Worm (Caenorhabditis elegans): ENCODE measurements around the gene cdf-1.

The cdf-1 gene

DNA sequence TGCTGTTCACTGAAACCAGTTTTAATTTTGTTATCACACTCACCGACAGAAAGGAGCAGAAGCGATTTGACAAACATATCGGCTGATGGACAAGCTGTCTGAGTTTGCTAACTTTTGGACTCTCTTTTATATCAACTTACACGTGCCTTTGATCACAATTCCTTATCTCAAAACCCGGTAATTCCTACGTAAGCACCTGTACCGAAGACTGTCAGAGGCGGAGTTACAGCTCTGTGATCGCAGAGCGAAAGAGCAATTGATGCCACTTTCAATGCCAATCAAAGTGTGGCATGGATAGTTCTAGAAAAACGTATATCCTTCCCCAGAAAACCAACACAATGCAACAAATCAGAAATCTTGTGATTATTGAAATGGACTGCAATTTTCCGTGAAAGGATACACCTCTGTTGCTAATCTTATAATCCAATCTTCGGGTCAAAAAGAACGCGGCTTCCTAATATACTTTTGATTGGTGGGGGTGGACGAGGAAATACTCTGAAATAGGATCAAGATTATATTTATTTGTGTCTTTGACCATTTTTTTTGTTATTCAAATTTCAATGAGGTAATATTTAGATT lies 31.8 kb upstream of the cdf-1 start, which contains the start of gene ilys-5 (continued):
- peak; percentile 57 for TF ChIP-seq pax-3 (tag; optimal IDR thresholded peaks at IDR 0.05)
- TF ChIP-seq unc-130 (tag; optimal IDR thresholded peaks at IDR 0.05): no peak
- peak; percentile 39 for TF ChIP-seq sox-4 (tag; optimal IDR thresholded peaks at IDR 0.05)
- no peak for TF ChIP-seq nhr-20 (tag; optimal IDR thresholded peaks at IDR 0.05)
- TF ChIP-seq ceh-63 (GFP tag; optimal IDR thresholded peaks at IDR 0.05): no peak
- no peak for TF ChIP-seq nhr-76 (tag; optimal IDR thresholded peaks at IDR 0.05)
- TF ChIP-seq jun-1 (tag; optimal IDR thresholded peaks at IDR 0.05): no peak
- no peak for TF ChIP-seq nhr-85 (tag)
- TF ChIP-seq vab-15 (tag; optimal IDR thresholded peaks at IDR 0.05): no peak
- no peak for TF ChIP-seq hlh-17 (GFP tag; optimal IDR thresholded peaks at IDR 0.05; ENCODE audit: borderline replicate concordance)
- peak; percentile 71 for TF ChIP-seq elt-2 (tag; optimal IDR thresholded peaks at IDR 0.05)
- TF ChIP-seq egl-27 (tag; optimal IDR thresholded peaks at IDR 0.05): no peak
- TF ChIP-seq fkh-8 (tag; optimal IDR thresholded peaks at IDR 0.05): peak; percentile 54
- TF ChIP-seq fkh-4 (tag; optimal IDR thresholded peaks at IDR 0.05; ENCODE audit: borderline replicate concordance): no peak

DNA sequence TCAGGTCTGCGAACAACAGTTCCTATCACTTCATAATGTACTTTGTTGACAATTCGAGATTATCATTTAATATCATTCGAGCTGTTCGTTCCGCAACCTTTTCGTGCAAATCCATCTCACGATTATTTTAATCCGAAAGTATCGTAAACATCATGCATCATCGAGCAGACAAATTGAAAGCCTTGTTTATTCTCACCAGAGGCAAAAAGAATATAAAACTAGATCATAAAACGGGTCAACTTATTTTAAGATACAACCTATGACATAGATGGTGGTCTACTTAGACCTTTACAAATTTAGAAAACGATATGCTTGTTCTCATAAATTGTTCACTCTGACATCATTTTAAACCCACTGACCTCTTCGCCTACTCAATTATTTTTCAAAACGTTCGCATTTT lies 28.1 kb upstream of the cdf-1 start:
- no peak for TF ChIP-seq ztf-4 (tag; optimal IDR thresholded peaks at IDR 0.05)
- no peak for TF ChIP-seq lin-39 (tag; optimal IDR thresholded peaks at IDR 0.05)

DNA sequence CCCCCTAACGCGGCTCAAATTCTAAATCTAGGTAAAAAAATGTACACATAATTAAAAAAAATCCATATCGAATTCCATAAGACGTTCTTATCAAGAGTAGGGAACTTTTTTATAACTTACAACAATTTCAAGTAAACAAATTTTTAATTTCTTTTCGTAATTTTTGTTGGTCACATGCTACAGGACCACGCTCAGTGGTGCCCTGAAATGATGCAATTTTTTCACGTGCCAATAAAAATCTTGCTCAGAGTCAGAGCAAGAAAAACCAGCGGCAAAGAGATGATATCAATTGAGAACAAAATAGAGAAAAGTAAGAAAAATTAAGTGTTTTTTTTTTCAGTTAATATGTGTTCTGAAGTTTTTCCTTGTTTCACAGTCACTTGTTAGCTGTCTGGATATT lies 27.0 kb upstream of the cdf-1 start:
- TF ChIP-seq rnt-1 (tag; optimal IDR thresholded peaks at IDR 0.05) (no peak), snu-23 (GFP tag; optimal IDR thresholded peaks at IDR 0.05) (no peak), nhr-12 (tag; optimal IDR thresholded peaks at IDR 0.05) (no peak), nhr-71 (tag; optimal IDR thresholded peaks at IDR 0.05) (peak; percentile 46), zip-4 (GFP tag; optimal IDR thresholded peaks at IDR 0.05) (no peak)

DNA sequence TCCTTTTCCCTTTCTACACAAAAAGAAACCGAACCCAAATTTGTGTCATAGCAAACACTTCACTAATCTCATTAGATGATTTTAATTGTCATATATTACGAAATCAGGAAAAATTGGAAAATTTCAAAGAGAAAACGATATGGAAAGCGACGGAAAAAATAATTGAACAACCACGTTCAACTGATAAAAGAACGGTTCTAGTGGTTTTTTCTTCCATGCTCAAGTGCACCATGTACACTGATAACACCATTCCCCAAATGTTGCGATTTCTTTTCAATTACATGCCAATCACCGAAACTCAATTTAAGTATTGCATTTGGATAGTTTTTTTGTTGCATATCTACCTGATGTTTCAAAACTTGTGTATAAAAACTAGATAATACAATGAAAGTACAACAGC lies 25.6 kb upstream of the cdf-1 start:
- TF ChIP-seq nhr-90 (tag; optimal IDR thresholded peaks at IDR 0.05; ENCODE audit: poor library complexity) (no peak), swsn-7 (tag; optimal IDR thresholded peaks at IDR 0.05) (no peak), C34B4.2 (tag; optimal IDR thresholded peaks at IDR 0.05) (no peak), pqm-1 (tag; optimal IDR thresholded peaks at IDR 0.05) (no peak), mep-1 (tag; optimal IDR thresholded peaks at IDR 0.05) (no peak), egl-13 (tag; optimal IDR thresholded peaks at IDR 0.05) (no peak), nhr-47 (tag; optimal IDR thresholded peaks at IDR 0.05) (no peak), lir-3 (tag; optimal IDR thresholded peaks at IDR 0.05; ENCODE audit: poor library complexity) (no peak), lin-39 (tag; optimal IDR thresholded peaks at IDR 0.05) (no peak), unc-30 (tag; optimal IDR thresholded peaks at IDR 0.05) (no peak)

DNA sequence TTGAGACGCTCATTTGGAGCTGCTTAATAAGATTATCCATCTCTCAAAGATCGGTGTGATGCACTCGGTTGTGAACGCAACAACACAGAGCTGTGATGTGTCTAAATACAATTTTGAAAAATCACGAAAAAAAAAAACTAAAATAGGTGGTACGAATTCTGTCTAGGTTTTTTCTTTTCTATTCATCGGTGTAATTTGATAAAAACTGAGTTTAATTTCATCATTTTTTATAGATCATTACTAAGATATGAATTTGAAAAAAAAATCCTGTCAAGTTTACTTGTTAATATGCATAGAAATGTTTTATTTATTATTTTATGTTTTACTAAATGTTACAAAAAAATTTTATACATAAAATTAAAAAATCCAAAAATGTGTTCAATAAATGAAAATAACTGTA lies 25.1 kb upstream of the cdf-1 start, which contains the start of gene ceh-60:
Gene ceh-60 (minus strand): TSS at position 101 of the 400 bp plus-strand sequence.
- TF ChIP-seq egl-13 (tag; optimal IDR thresholded peaks at IDR 0.05) (no peak), unc-62 (GFP tag; optimal IDR thresholded peaks at IDR 0.05) (no peak), efl-3 (GFP tag; optimal IDR thresholded peaks at IDR 0.05) (no peak)

DNA sequence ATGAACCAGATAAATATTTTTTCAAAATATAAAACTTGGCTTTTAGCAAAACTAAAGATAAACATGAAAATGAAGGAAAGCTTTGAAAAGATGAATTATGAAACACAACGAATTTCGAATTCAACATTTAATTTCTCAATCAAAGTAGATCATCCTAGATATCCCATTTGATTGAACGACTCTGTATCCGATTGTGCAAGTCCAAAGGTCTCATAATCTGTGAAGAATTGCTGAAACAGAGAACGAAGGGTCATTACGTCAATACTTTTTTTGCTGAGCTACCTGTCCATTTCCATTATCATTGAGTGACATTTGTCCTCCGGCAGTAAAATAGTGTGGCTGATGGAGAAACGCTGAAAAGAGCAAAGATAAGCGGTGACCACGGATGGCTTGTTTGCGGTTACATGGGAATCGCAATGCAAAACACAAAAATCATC lies 17.7 kb upstream of the cdf-1 start:
- TF ChIP-seq ztf-11 (tag; optimal IDR thresholded peaks at IDR 0.05) (no peak), hpl-2 (GFP tag; optimal IDR thresholded peaks at IDR 0.05) (peak; percentile 44), efl-1 (optimal IDR thresholded peaks at IDR 0.05) (no peak), efl-1 (GFP tag; optimal IDR thresholded peaks at IDR 0.05 in 1 of 2) (peak in 1 of 2 experiments; percentile 30), efl-3 (GFP tag; optimal IDR thresholded peaks at IDR 0.05) (no peak), lin-13 (GFP tag; optimal IDR thresholded peaks at IDR 0.05) (no peak), nhr-77 (tag; optimal IDR thresholded peaks at IDR 0.05) (no peak), mef-2 (tag; optimal IDR thresholded peaks at IDR 0.05) (no peak), nhr-76 (tag; optimal IDR thresholded peaks at IDR 0.05) (no peak), ama-1 (optimal IDR thresholded peaks at IDR 0.05) (no peak), nhr-71 (tag; optimal IDR thresholded peaks at IDR 0.05) (peak; percentile 26), elt-2 (tag; optimal IDR thresholded peaks at IDR 0.05) (peak; percentile 84)
